Worm (Caenorhabditis elegans) whole organism, young adult: ENCODE measurements around the gene F07H5.7.

Experiments used
- B0019.2 ChIP-seq: fragments of 200-800 bp; sonication (Bioruptor generic); conservative IDR thresholded peaks from 2 replicates; pipeline ENCODE4 v1.3.6; 2022; ENCODE audit warnings: missing genetic modification reagents, missing genetic modification characterization, missing compliant biosample characterization
- F37B4.10 ChIP-seq: fragments of 200-800 bp; sonication (Bioruptor generic); IDR thresholded peaks from 2 replicates; pipeline ENCODE4 v1.3.6; 2022; ENCODE audit warnings: missing genetic modification characterization, missing compliant biosample characterization
- F52B5.7 ChIP-seq: sonication (generic microtip); optimal IDR thresholded peaks from 2 replicates; lab custom pipeline; 2016; ENCODE audit warnings: mild to moderate bottlenecking, missing genetic modification characterization, missing compliant biosample characterization
- F57A8.1 ChIP-seq: fragments of 200-800 bp; sonication (Bioruptor generic); optimal IDR thresholded peaks from 2 replicates; lab custom pipeline; 2018; ENCODE audit warnings: mild to moderate bottlenecking, missing genetic modification characterization, moderate library complexity, missing compliant biosample characterization
- T07F8.4 ChIP-seq: sonication (generic microtip); optimal IDR thresholded peaks from 2 replicates; lab custom pipeline; 2016; ENCODE audit warnings: mild to moderate bottlenecking, missing genetic modification characterization, moderate library complexity, missing compliant biosample characterization
- T26A5.8 ChIP-seq: sonication (generic microtip); optimal IDR thresholded peaks from 2 replicates; lab custom pipeline; 2016; ENCODE audit warnings: missing genetic modification characterization, missing compliant biosample characterization
- Y53G8AR.9 ChIP-seq: fragments of 200-800 bp; sonication (Bioruptor generic); conservative IDR thresholded peaks from 2 replicates; pipeline ENCODE4 v1.3.6; 2022; ENCODE audit warnings: missing genetic modification reagents, missing genetic modification characterization, missing compliant biosample characterization
- Y56A3A.18 ChIP-seq: fragments of 200-800 bp; sonication (Bioruptor generic); IDR thresholded peaks from 2 replicates; pipeline ENCODE4 v1.3.6; 2022; ENCODE audit warnings: missing genetic modification reagents, missing genetic modification characterization, missing compliant biosample characterization
- Y79H2A.3 ChIP-seq: fragments of 200-800 bp; sonication (Bioruptor generic); conservative IDR thresholded peaks from 2 replicates; pipeline ENCODE4 v1.3.6; 2022; ENCODE audit warnings: missing genetic modification reagents, missing genetic modification characterization, missing compliant biosample characterization
- Y95B8A.8 ChIP-seq: fragments of 200-800 bp; sonication (Bioruptor generic); IDR thresholded peaks from 2 replicates; pipeline ENCODE4 v1.3.6; 2022; ENCODE audit warnings: missing genetic modification reagents, missing genetic modification characterization, missing compliant biosample characterization
- ZK185.1 ChIP-seq: sonication (generic microtip); optimal IDR thresholded peaks from 2 replicates; lab custom pipeline; 2016; ENCODE audit warnings: mild to moderate bottlenecking, missing genetic modification characterization, missing compliant biosample characterization; ENCODE audit not compliant: poor library complexity, severe bottlenecking
- ama-1 ChIP-seq, 3 experiments: fragments of 150-350 bp in 1 of 3; sonication (generic microtip) in 2 of 3; optimal IDR thresholded peaks; 2 replicates each; lab custom pipeline; 2014 to 2018; ENCODE audit warnings: missing biosample characterization in 2 of 3, missing genetic modification characterization in 2 of 3, missing genetic modification reagents in 2 of 3
- aptf-2 ChIP-seq: fragments of 200-800 bp; sonication (Bioruptor generic); conservative IDR thresholded peaks from 2 replicates; pipeline ENCODE4 v1.3.6; 2022; ENCODE audit warnings: missing genetic modification reagents, missing genetic modification characterization, missing compliant biosample characterization
- aptf-3 ChIP-seq: fragments of 200-800 bp; sonication (Bioruptor generic); IDR thresholded peaks from 2 replicates; pipeline ENCODE4 v1.3.6; 2022; ENCODE audit warnings: missing genetic modification characterization, missing compliant biosample characterization
- athp-1 ChIP-seq: sonication (generic microtip); optimal IDR thresholded peaks from 2 replicates; lab custom pipeline; 2017; ENCODE audit warnings: mild to moderate bottlenecking, missing genetic modification characterization, missing compliant biosample characterization
- attf-3 ChIP-seq: fragments of 200-800 bp; sonication (Bioruptor generic); conservative IDR thresholded peaks from 2 replicates; pipeline ENCODE4 v1.3.6; 2022; ENCODE audit warnings: missing genetic modification reagents, missing genetic modification characterization, missing compliant biosample characterization
- attf-5 ChIP-seq: fragments of 200-800 bp; sonication (Bioruptor generic); optimal IDR thresholded peaks from 2 replicates; lab custom pipeline; 2018; ENCODE audit warnings: mild to moderate bottlenecking, missing genetic modification characterization, missing compliant biosample characterization
- attf-6 ChIP-seq: fragments of 200-800 bp; sonication (Bioruptor generic); IDR thresholded peaks from 2 replicates; pipeline ENCODE4 v1.3.6; 2022; ENCODE audit warnings: missing genetic modification reagents, missing genetic modification characterization, missing compliant biosample characterization
- ceh-58 ChIP-seq: fragments of 200-800 bp; sonication (Bioruptor generic); IDR thresholded peaks from 2 replicates; pipeline ENCODE4 v1.3.6; 2022; ENCODE audit warnings: missing genetic modification characterization, missing compliant biosample characterization
- ceh-79 ChIP-seq: sonication (generic microtip); optimal IDR thresholded peaks from 2 replicates; lab custom pipeline; 2017; ENCODE audit warnings: mild to moderate bottlenecking, missing genetic modification characterization, missing compliant biosample characterization
- ceh-91 ChIP-seq: fragments of 200-800 bp; sonication (Bioruptor generic); IDR thresholded peaks from 2 replicates; pipeline ENCODE4 v1.3.6; 2022; ENCODE audit warnings: missing genetic modification reagents, missing genetic modification characterization, missing compliant biosample characterization
- die-1 ChIP-seq: sonication (generic microtip); optimal IDR thresholded peaks from 2 replicates; lab custom pipeline; 2016; ENCODE audit warnings: missing genotype, mild to moderate bottlenecking, missing genetic modification characterization, missing compliant biosample characterization
- dox-1 ChIP-seq: fragments of 200-800 bp; sonication (Bioruptor generic); IDR thresholded peaks from 2 replicates; pipeline ENCODE4 v1.3.6; 2022; ENCODE audit warnings: missing genetic modification reagents, missing genetic modification characterization, missing compliant biosample characterization
- egl-18 ChIP-seq: fragments of 200-800 bp; sonication (Bioruptor generic); IDR thresholded peaks from 2 replicates; pipeline ENCODE4 v1.3.6; 2022; ENCODE audit warnings: missing genetic modification reagents, missing genetic modification characterization, missing compliant biosample characterization
- egl-44 ChIP-seq: fragments of 200-800 bp; sonication (Bioruptor generic); IDR thresholded peaks from 2 replicates; pipeline ENCODE4 v1.3.6; 2022; ENCODE audit warnings: missing genetic modification reagents, missing genetic modification characterization, missing compliant biosample characterization
- ets-4 ChIP-seq: fragments of 200-800 bp; sonication (Bioruptor generic); optimal IDR thresholded peaks from 2 replicates; lab custom pipeline; 2018; ENCODE audit warnings: mild to moderate bottlenecking, missing genetic modification characterization, missing compliant biosample characterization
- gei-17 ChIP-seq: fragments of 200-800 bp; sonication (Bioruptor generic); optimal IDR thresholded peaks from 2 replicates; lab custom pipeline; 2018; ENCODE audit warnings: mild to moderate bottlenecking, missing genetic modification characterization, missing compliant biosample characterization
- let-526 ChIP-seq: fragments of 200-800 bp; sonication (Bioruptor generic); IDR thresholded peaks from 2 replicates; pipeline ENCODE4 v1.3.6; 2022; ENCODE audit warnings: missing genetic modification reagents, missing genetic modification characterization, missing compliant biosample characterization
- let-607 ChIP-seq, 2 experiments: fragments of 200-800 bp in 1 of 2; sonication (Bioruptor generic) in 1 of 2; sonication (generic microtip) in 1 of 2; optimal IDR thresholded peaks; 2 replicates each; lab custom pipeline; 2016 to 2018; ENCODE audit warnings: mild to moderate bottlenecking in 2 of 2, missing compliant biosample characterization in 2 of 2, missing genetic modification characterization in 2 of 2, moderate library complexity in 2 of 2, missing genotype in 1 of 2
- lin-26 ChIP-seq: fragments of 200-800 bp; sonication (Bioruptor generic); IDR thresholded peaks from 2 replicates; pipeline ENCODE4 v1.3.6; 2022; ENCODE audit warnings: missing genetic modification reagents, missing genetic modification characterization, missing compliant biosample characterization
- lsl-1 ChIP-seq: fragments of 200-800 bp; sonication (Bioruptor generic); optimal IDR thresholded peaks from 2 replicates; lab custom pipeline; 2018; ENCODE audit warnings: mild to moderate bottlenecking, missing genetic modification characterization, moderate library complexity, missing compliant biosample characterization
- lsy-27 ChIP-seq: sonication (generic microtip); optimal IDR thresholded peaks from 2 replicates; lab custom pipeline; 2017; ENCODE audit warnings: missing genetic modification characterization, mild to moderate bottlenecking, missing compliant biosample characterization, antibody characterized with exemption, missing genotype, borderline replicate concordance; ENCODE audit not compliant: insufficient read depth
- madf-3 ChIP-seq: fragments of 200-800 bp; sonication (Bioruptor generic); IDR thresholded peaks from 2 replicates; pipeline ENCODE4 v1.3.6; 2022; ENCODE audit warnings: missing genetic modification reagents, missing genetic modification characterization, missing compliant biosample characterization
- nfya-2 ChIP-seq: fragments of 200-800 bp; sonication (Bioruptor generic); IDR thresholded peaks from 2 replicates; pipeline ENCODE4 v1.3.6; 2022; ENCODE audit warnings: missing genetic modification reagents, missing genetic modification characterization, missing compliant biosample characterization
- repo-1 ChIP-seq: sonication (generic microtip); optimal IDR thresholded peaks from 2 replicates; lab custom pipeline; 2017; ENCODE audit warnings: mild to moderate bottlenecking, missing genetic modification characterization, missing compliant biosample characterization
- somi-1 ChIP-seq: fragments of 200-800 bp; sonication (Bioruptor generic); optimal IDR thresholded peaks from 2 replicates; lab custom pipeline; 2018; ENCODE audit warnings: mild to moderate bottlenecking, missing genetic modification characterization, missing compliant biosample characterization
- tlf-1 ChIP-seq: fragments of 200-800 bp; sonication (Bioruptor generic); optimal IDR thresholded peaks from 2 replicates; lab custom pipeline; 2018; ENCODE audit warnings: mild to moderate bottlenecking, missing genetic modification characterization, missing compliant biosample characterization
- xnd-1 ChIP-seq: sonication (generic microtip); optimal IDR thresholded peaks from 2 replicates; lab custom pipeline; 2016; ENCODE audit warnings: missing genotype, missing genetic modification reagents, missing genetic modification characterization, missing compliant biosample characterization
- zfh-2 ChIP-seq: fragments of 200-800 bp; sonication (Bioruptor generic); conservative IDR thresholded peaks from 2 replicates; pipeline ENCODE4 v1.3.6; 2022; ENCODE audit warnings: missing genetic modification reagents, missing genetic modification characterization, missing compliant biosample characterization
- zim-3 ChIP-seq: sonication (generic microtip); optimal IDR thresholded peaks from 2 replicates; lab custom pipeline; 2017; ENCODE audit warnings: mild to moderate bottlenecking, missing genetic modification characterization, moderate library complexity, missing compliant biosample characterization
- ztf-18 ChIP-seq: sonication (generic microtip); optimal IDR thresholded peaks from 2 replicates; lab custom pipeline; 2016; ENCODE audit warnings: missing genotype, mild to moderate bottlenecking, missing genetic modification characterization, missing compliant biosample characterization
- ztf-25 ChIP-seq: fragments of 200-800 bp; sonication (Bioruptor generic); IDR thresholded peaks from 2 replicates; pipeline ENCODE4 v1.3.6; 2022; ENCODE audit warnings: missing genetic modification reagents, missing genetic modification characterization, missing compliant biosample characterization
- ztf-28 ChIP-seq: fragments of 200-800 bp; sonication (Bioruptor generic); IDR thresholded peaks from 2 replicates; pipeline ENCODE4 v1.3.6; 2022; ENCODE audit warnings: missing genetic modification reagents, missing genetic modification characterization, missing compliant biosample characterization
- ztf-6 ChIP-seq: fragments of 200-800 bp; sonication (Bioruptor generic); IDR thresholded peaks from 2 replicates; pipeline ENCODE4 v1.3.6; 2022; ENCODE audit warnings: missing genetic modification reagents, missing genetic modification characterization, missing compliant biosample characterization

Gene F07H5.7

ce11 chrII:8747246-8747938 lies 46.6 kb downstream of the F07H5.7 start (continued):
- TF ChIP-seq egl-44 (GFP tag; lab: Robert Waterston, UW), result 0 out of 2 replicates have a peak, but pooled peaks have one; percentile 10
- no peak for TF ChIP-seq attf-6 (GFP tag; lab: Robert Waterston, UW)
- TF ChIP-seq aptf-3 (GFP tag; lab: Robert Waterston, UW), result peak; percentile 63
- TF ChIP-seq lsl-1 (GFP tag; lab: Kevin White, UChicago), result no peak
- peak; percentile 36; the same call in 1 of the 2 replicates for TF ChIP-seq ceh-58
- TF ChIP-seq B0019.2, result no peak
- TF ChIP-seq F52B5.7 (tag; lab: Kevin White, UChicago), result peak; percentile 85

- peak; percentile 59; the same call in 1 of the 2 replicates for TF ChIP-seq Y95B8A.8 (GFP tag; lab: Robert Waterston, UW)
- TF ChIP-seq attf-5 (GFP tag; lab: Kevin White, UChicago), result peak; percentile 29
- no peak for TF ChIP-seq ceh-91
- peak; percentile 45 for TF ChIP-seq T26A5.8 (tag; lab: Kevin White, UChicago)
- TF ChIP-seq ztf-6 (GFP tag; lab: Robert Waterston, UW), result no peak
- TF ChIP-seq F52B5.7 (tag; lab: Kevin White, UChicago), result peak; percentile 24
- no peak for TF ChIP-seq zfh-2 (GFP tag; lab: Robert Waterston, UW)
- TF ChIP-seq Y56A3A.18, result no peak
- TF ChIP-seq lsl-1 (GFP tag; lab: Kevin White, UChicago), result no peak
- no peak for TF ChIP-seq ztf-18 (tag; lab: Kevin White, UChicago)
- TF ChIP-seq nfya-2 (GFP tag; lab: Robert Waterston, UW), result no peak
- TF ChIP-seq egl-18 (GFP tag; lab: Robert Waterston, UW), result no peak
- TF ChIP-seq attf-3 (GFP tag; lab: Robert Waterston, UW), result no peak
- TF ChIP-seq athp-1, result peak; percentile 23
- TF ChIP-seq ztf-28 (GFP tag; lab: Robert Waterston, UW), result no peak
- no peak for TF ChIP-seq lsy-27 (tag; lab: Kevin White, UChicago)
- TF ChIP-seq xnd-1 (tag; lab: Kevin White, UChicago), result no peak
- 0 out of 2 replicates have a peak, but pooled peaks have one; percentile 48 for TF ChIP-seq F37B4.10 (GFP tag; lab: Robert Waterston, UW)
- peak; percentile 13 for TF ChIP-seq die-1
- peak; percentile 50; the same call in 1 of the 2 replicates for TF ChIP-seq aptf-2 (GFP tag; lab: Robert Waterston, UW)
- TF ChIP-seq somi-1 (GFP tag; lab: Kevin White, UChicago), result no peak
- peak; percentile 92 for TF ChIP-seq repo-1 (tag; lab: Kevin White, UChicago)
- peak; percentile 23 for TF ChIP-seq ama-1 (optimal IDR thresholded peaks at IDR 0.05; lab: Kevin White, UChicago)
- TF ChIP-seq ama-1 (GFP tag; optimal IDR thresholded peaks at IDR 0.05; lab: Kevin White, UChicago), result no peak
- peak; percentile 56 for TF ChIP-seq ZK185.1 (tag; lab: Kevin White, UChicago)
- peak; percentile 79; the same call in 1 of the 2 replicates for TF ChIP-seq Y53G8AR.9 (GFP tag; lab: Robert Waterston, UW)
- peak; percentile 52; the same call in 1 of the 2 replicates for TF ChIP-seq dox-1 (GFP tag; lab: Robert Waterston, UW)
- peak in 1 of 2 experiments; percentile 51 for TF ChIP-seq let-607 (tag; optimal IDR thresholded peaks at IDR 0.05; lab: Kevin White, UChicago)
- TF ChIP-seq zim-3 (tag; lab: Kevin White, UChicago), result peak; percentile 77
- TF ChIP-seq ztf-25 (GFP tag; lab: Robert Waterston, UW), result 0 out of 2 replicates have a peak, but pooled peaks have one; percentile 52
- peak; percentile 70 for TF ChIP-seq ets-4 (GFP tag; lab: Kevin White, UChicago)
- 0 out of 2 replicates have a peak, but pooled peaks have one; percentile 47 for TF ChIP-seq lin-26
- peak; percentile 64; the same call in 1 of the 2 replicates for TF ChIP-seq madf-3
- no peak for TF ChIP-seq T07F8.4 (tag; lab: Kevin White, UChicago)
- peak; percentile 52 for TF ChIP-seq tlf-1 (GFP tag; lab: Kevin White, UChicago)
- TF ChIP-seq gei-17 (GFP tag; lab: Kevin White, UChicago), result peak; percentile 37
- no peak for TF ChIP-seq attf-6 (GFP tag; lab: Robert Waterston, UW)
- TF ChIP-seq Y79H2A.3 (GFP tag; lab: Robert Waterston, UW), result 0 out of 2 replicates have a peak, but pooled peaks have one; percentile 6
- no peak for TF ChIP-seq ceh-79 (tag; lab: Kevin White, UChicago)
- TF ChIP-seq let-526 (GFP tag; lab: Robert Waterston, UW), result peak; percentile 44; the same call in 1 of the 2 replicates
- TF ChIP-seq F57A8.1 (GFP tag; lab: Kevin White, UChicago), result peak; percentile 20
Observed at ce11 chrII:8746298-8746775, 47.6 kb downstream of the F07H5.7 start.
